Worm (Caenorhabditis elegans) whole organism, mixed stage, embryonic: ENCODE results near the gene heri-1.

Source experiments
- bed-3 ChIP-seq: fragments of 200-800 bp; sonication (Bioruptor generic); optimal IDR thresholded peaks from 3 replicates; lab custom pipeline; 2018; ENCODE audit warnings: mild to moderate bottlenecking, missing genetic modification characterization, moderate library complexity, missing compliant biosample characterization
- ceh-39 ChIP-seq: fragments of 150-350 bp; optimal IDR thresholded peaks from 2 replicates; lab custom pipeline; 2014; ENCODE audit warnings: missing biosample characterization, missing genetic modification characterization
- ceh-83 ChIP-seq: fragments of 200-800 bp; sonication (Bioruptor generic); optimal IDR thresholded peaks from 2 replicates; lab custom pipeline; 2018; ENCODE audit warnings: mild to moderate bottlenecking, missing genetic modification characterization, missing compliant biosample characterization
- ces-1 ChIP-seq: fragments of 150-350 bp; optimal IDR thresholded peaks from 2 replicates; lab custom pipeline; 2014; ENCODE audit warnings: missing biosample characterization, missing genetic modification reagents, missing genetic modification characterization
- cnd-1 ChIP-seq: fragments of 200-800 bp; sonication (Bioruptor generic); optimal IDR thresholded peaks from 2 replicates; lab custom pipeline; 2018; ENCODE audit warnings: mild to moderate bottlenecking, missing genetic modification characterization, missing compliant biosample characterization
- elt-1 ChIP-seq: sonication (generic microtip); optimal IDR thresholded peaks from 2 replicates; lab custom pipeline; 2017; ENCODE audit warnings: missing genetic modification characterization, mild to moderate bottlenecking, missing compliant biosample characterization, antibody characterized with exemption, moderate library complexity, borderline replicate concordance; ENCODE audit not compliant: insufficient read depth
- elt-3 ChIP-seq: fragments of 150-350 bp; optimal IDR thresholded peaks from 2 replicates; lab custom pipeline; 2014; ENCODE audit warnings: missing biosample characterization, missing genetic modification characterization
- flh-1 ChIP-seq: fragments of 200-800 bp; sonication (Bioruptor generic); optimal IDR thresholded peaks from 2 replicates; lab custom pipeline; 2018; ENCODE audit warnings: mild to moderate bottlenecking, missing genetic modification characterization, moderate library complexity, missing compliant biosample characterization
- ham-2 ChIP-seq: fragments of 200-800 bp; sonication (Bioruptor generic); optimal IDR thresholded peaks from 2 replicates; lab custom pipeline; 2018; ENCODE audit warnings: mild to moderate bottlenecking, missing genetic modification characterization, missing compliant biosample characterization
- hlh-1 ChIP-seq: fragments of 150-350 bp; optimal IDR thresholded peaks from 2 replicates; lab custom pipeline; 2014; ENCODE audit warnings: missing biosample characterization, missing genetic modification reagents, missing genetic modification characterization
- lsy-2 ChIP-seq: fragments of 150-350 bp; optimal IDR thresholded peaks from 2 replicates; lab custom pipeline; 2014; ENCODE audit warnings: missing biosample characterization, missing genetic modification characterization
- mep-1 ChIP-seq: fragments of 150-350 bp; optimal IDR thresholded peaks from 2 replicates; lab custom pipeline; 2017; ENCODE audit warnings: missing biosample characterization, missing genetic modification reagents, missing genetic modification characterization, inconsistent platforms
- mls-2 ChIP-seq: sonication (generic microtip); optimal IDR thresholded peaks from 2 replicates; lab custom pipeline; 2016; ENCODE audit warnings: mild to moderate bottlenecking, missing genetic modification characterization, moderate library complexity, missing compliant biosample characterization
- nhr-12 ChIP-seq: fragments of 150-350 bp; optimal IDR thresholded peaks from 2 replicates; lab custom pipeline; 2014; ENCODE audit warnings: missing biosample characterization, missing genetic modification characterization
- nhr-2 ChIP-seq: fragments of 150-350 bp; optimal IDR thresholded peaks from 2 replicates; lab custom pipeline; 2014; ENCODE audit warnings: missing biosample characterization, missing genetic modification characterization
- nhr-28 ChIP-seq: fragments of 150-350 bp; optimal IDR thresholded peaks from 2 replicates; lab custom pipeline; 2014; ENCODE audit warnings: missing biosample characterization, missing genetic modification characterization
- pha-4 ChIP-seq: fragments of 150-350 bp; optimal IDR thresholded peaks from 2 replicates; lab custom pipeline; 2018; ENCODE audit warnings: missing biosample characterization, missing genetic modification reagents, missing genetic modification characterization
- sem-2 ChIP-seq: fragments of 200-800 bp; sonication (Bioruptor generic); optimal IDR thresholded peaks from 2 replicates; lab custom pipeline; 2018; ENCODE audit warnings: mild to moderate bottlenecking, missing genetic modification characterization, missing compliant biosample characterization
- snpc-4 ChIP-seq: fragments of 150-350 bp; optimal IDR thresholded peaks from 2 replicates; lab custom pipeline; 2014; ENCODE audit warnings: missing biosample characterization, missing genetic modification characterization
- sptf-1 ChIP-seq: sonication (generic microtip); optimal IDR thresholded peaks from 2 replicates; lab custom pipeline; 2017; ENCODE audit warnings: mild to moderate bottlenecking, missing genetic modification characterization, moderate library complexity, missing compliant biosample characterization
- tbx-8 ChIP-seq: fragments of 200-800 bp; sonication (Bioruptor generic); optimal IDR thresholded peaks from 2 replicates; lab custom pipeline; 2018; ENCODE audit warnings: mild to moderate bottlenecking, missing genetic modification characterization, moderate library complexity, missing compliant biosample characterization
- unc-120 ChIP-seq: sonication (generic microtip); optimal IDR thresholded peaks from 2 replicates; lab custom pipeline; 2017; ENCODE audit warnings: missing genetic modification characterization, missing compliant biosample characterization; ENCODE audit not compliant: poor library complexity, severe bottlenecking
- unc-62 ChIP-seq: fragments of 150-350 bp; optimal IDR thresholded peaks from 2 replicates; lab custom pipeline; 2014; ENCODE audit warnings: missing biosample characterization, missing genetic modification reagents, missing genetic modification characterization
- zip-8 ChIP-seq: fragments of 150-350 bp; optimal IDR thresholded peaks from 2 replicates; lab custom pipeline; 2014; ENCODE audit warnings: missing biosample characterization, missing genetic modification characterization
- ztf-11 ChIP-seq: fragments of 150-350 bp; optimal IDR thresholded peaks from 2 replicates; lab custom pipeline; 2014; ENCODE audit warnings: missing biosample characterization, missing genetic modification characterization

heri-1 gene

DNA sequence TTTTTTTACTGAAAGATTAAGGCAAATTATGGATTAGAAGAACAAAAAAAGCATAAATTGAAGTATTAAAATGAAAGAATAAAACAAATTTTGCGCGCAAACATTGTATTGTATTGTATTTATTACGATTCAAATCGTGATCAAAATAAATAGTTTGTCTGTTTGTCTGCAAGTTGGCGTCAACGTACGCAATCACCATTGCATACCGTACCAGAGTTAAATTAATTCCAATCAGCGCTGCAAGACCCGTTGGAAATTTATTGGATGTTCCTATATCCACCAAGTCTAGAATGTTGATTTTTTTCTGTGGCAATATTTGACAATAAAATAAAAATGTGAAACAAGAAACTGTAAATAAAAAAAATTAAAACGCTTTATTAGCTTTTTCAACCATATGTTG is at the start of gene heri-1:
heri-1 (minus strand) TSS at position 8 of the 400 bp plus-strand sequence.
- TF ChIP-seq flh-1 (no peak), zip-8 (tag; lab: Kevin White, UChicago) (no peak), unc-120 (no peak), unc-62 (GFP tag; lab: Kevin White, UChicago) (no peak), cnd-1 (tag; lab: Kevin White, UChicago) (no peak), mls-2 (no peak), elt-1 (tag; lab: Kevin White, UChicago) (no peak), hlh-1 (tag; lab: Kevin White, UChicago) (no peak), ceh-39 (no peak), snpc-4 (tag; lab: Kevin White, UChicago) (no peak), ham-2 (GFP tag; lab: Kevin White, UChicago) (no peak), tbx-8 (no peak), sptf-1 (no peak), ztf-11 (tag; lab: Kevin White, UChicago) (no peak), nhr-12 (no peak), ceh-83 (GFP tag; lab: Kevin White, UChicago) (no peak), pha-4 (tag; lab: Kevin White, UChicago) (no peak)
- TF ChIP-seq, all 35 proteins: peak for 0

DNA sequence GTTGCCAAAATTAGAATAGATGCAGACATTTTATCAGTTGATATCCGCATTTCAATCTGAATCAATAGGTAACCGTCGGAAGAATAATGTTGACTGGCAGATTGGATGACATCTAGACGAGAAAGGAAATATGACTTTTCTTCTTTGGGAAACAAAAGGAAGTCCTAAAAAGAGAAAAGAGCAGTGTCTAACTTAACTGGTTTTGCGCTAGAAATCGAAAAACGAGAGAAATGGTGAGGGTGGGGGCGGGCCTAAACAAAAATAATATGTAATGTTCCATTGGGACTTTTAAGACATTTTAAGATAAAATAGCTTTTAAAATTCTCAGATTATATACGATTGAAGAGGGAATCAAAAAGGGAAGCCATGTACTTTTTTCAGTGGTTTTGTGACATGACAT is 48.0 kb upstream of the heri-1 start, which contains the start of gene exp-1:
exp-1 (minus strand) TSS at position 101 of the 400 bp plus-strand sequence.
- TF ChIP-seq unc-62 (GFP tag; lab: Kevin White, UChicago) (no peak), ham-2 (GFP tag; lab: Kevin White, UChicago) (no peak)

DNA sequence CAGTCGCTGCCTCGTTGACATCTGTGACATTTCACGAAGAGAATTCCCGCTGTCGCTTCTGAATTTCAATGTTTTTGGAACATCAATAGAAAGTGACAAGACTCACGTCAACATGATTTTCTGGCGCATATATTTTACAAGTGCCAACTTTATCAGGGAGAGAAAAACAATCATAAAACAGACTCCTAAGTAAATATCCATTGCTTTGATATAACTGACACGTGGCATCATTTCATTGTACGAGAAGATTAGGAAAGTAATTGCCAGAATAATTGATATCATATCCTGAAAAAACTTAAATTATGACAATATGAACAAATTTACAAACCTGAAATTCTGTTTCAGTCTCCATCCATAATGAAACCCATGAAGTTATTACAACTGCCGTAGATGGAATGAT is 45.1 kb upstream of the heri-1 start:
- TF ChIP-seq cnd-1 (tag; lab: Kevin White, UChicago) = no peak
- TF ChIP-seq nhr-2 (tag; lab: Kevin White, UChicago) = no peak
- TF ChIP-seq nhr-12 = no peak
- TF ChIP-seq pha-4 (tag; lab: Kevin White, UChicago) = no peak
- no peak for TF ChIP-seq snpc-4 (tag; lab: Kevin White, UChicago)

DNA sequence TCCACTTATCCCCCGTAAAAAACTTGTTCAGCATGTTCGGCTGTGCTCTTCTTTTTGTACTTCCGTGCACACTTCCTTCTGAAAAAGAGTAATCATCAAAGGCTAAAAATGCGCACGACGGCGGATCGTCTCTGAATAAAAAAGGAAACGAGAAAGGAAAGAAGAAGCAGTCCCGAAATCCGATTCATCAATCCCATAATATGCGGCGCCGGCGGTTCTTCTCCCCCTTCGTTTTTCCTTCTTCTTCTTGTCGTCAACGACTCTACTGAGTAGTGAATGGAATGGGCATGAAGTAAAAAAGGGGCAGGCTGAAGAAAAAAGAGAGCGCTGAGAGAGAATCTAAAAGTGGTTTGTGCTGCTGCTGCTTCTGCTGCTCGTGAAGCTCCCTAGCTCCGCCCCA is 36.4 kb upstream of the heri-1 start:
- TF ChIP-seq ces-1 (GFP tag; lab: Kevin White, UChicago) (peak; percentile 63), mls-2 (peak; percentile 13), elt-1 (tag; lab: Kevin White, UChicago) (no peak)

DNA sequence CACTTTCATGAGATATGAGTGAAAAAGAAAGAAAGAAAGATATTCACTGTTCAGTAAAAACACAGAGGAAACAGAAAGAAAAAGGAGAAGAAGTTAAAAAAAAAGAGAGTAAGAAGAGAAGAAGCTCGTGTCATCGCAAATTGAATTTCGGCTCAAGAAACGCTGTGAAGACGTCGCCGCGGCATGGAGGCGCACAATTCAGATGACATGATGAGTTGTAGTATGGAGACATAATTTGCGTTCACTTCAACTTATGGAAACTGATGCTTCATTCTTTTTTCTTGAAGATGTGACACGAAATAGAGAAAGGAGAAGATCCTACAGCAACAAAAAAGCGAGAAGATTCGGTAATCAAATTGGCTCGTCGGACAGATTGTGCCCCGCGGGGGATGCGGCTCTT is 35.4 kb upstream of the heri-1 start:
- TF ChIP-seq mep-1 (tag; lab: Kevin White, UChicago) = no peak
- peak; percentile 92 for TF ChIP-seq ces-1 (GFP tag; lab: Kevin White, UChicago)

DNA sequence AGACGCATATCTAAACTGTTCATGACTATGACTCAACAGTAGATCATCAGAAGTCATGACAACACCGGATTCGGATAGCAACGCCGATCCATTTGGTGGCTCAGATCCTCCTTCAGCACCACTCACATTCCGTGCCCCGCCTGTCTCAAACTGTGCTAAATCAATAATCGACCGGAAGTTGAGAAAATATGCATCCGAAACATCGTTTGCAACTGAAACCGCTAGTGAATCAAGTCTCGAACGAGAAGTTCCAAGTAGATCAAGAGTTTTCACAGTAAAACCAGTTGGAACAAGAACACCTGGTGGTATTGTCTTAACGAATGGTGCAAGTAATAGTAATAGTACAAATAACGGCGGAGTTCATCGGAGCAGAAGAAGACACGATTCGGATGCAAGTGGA is 34.1 kb upstream of the heri-1 start:
- TF ChIP-seq lsy-2 = no peak
- TF ChIP-seq elt-1 (tag; lab: Kevin White, UChicago) = no peak
- TF ChIP-seq mls-2 = no peak
- TF ChIP-seq unc-62 (GFP tag; lab: Kevin White, UChicago) = no peak
- TF ChIP-seq bed-3 (GFP tag; lab: Kevin White, UChicago) = no peak
- no peak for TF ChIP-seq nhr-2 (tag; lab: Kevin White, UChicago)
- TF ChIP-seq elt-3 = no peak
- TF ChIP-seq ces-1 (GFP tag; lab: Kevin White, UChicago) = no peak
- no peak for TF ChIP-seq nhr-28
- TF ChIP-seq mep-1 (tag; lab: Kevin White, UChicago) = no peak
- TF ChIP-seq unc-120 = no peak
- TF ChIP-seq pha-4 (tag; lab: Kevin White, UChicago) = no peak

DNA sequence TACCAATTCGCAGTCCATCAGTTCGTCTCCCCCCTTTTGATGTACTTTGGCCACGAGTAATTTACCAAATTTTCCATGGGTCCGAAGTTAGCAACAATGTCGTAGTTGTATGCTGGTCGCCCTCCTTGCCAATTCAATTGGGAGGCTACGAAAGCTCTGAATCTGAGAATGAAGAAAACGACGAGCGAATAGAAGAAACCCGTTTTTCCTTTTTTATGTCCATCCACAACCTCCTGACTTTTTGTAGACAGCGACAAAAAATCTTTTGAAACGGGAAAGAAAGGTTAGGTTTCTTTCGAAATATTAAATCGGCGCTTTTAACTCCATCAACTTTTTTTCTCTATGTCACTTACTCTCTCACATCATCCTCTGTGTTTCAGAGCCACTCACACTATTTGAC is 29.5 kb upstream of the heri-1 start:
- TF ChIP-seq ces-1 (GFP tag; lab: Kevin White, UChicago) (peak; percentile 52), zip-8 (tag; lab: Kevin White, UChicago) (no peak), sem-2 (no peak)

DNA sequence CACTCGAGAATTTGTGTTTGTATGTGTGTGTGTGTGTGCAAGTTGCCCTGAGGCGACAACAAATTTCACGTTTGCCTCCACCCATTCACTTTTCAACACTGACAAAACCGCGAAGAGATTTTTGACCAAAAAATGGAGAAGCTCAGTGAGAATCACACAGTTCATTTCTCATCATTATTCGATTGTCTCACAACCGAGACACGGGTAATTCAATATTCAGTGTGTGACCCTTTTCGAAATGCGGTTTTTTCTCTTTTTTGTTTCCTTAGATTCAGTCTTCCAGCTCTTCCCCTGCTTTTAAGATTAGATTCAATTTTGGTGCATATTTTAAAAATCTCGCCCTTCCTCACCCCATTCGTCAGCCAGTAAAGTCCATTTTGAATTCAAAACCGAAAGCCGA is 26.5 kb upstream of the heri-1 start:
- TF ChIP-seq ces-1 (GFP tag; lab: Kevin White, UChicago) (peak; percentile 69), ham-2 (GFP tag; lab: Kevin White, UChicago) (no peak)
- TF ChIP-seq, all 35 proteins: peak for 1
